Worm (Caenorhabditis elegans): ENCODE measurements around the gene C50F7.9.
A peak's percentile ranks its signal among the peaks of the same experiment; 100 is the strongest.

- TF ChIP-seq mab-5 (tag; optimal IDR thresholded peaks at IDR 0.05): peak; percentile 5
- TF ChIP-seq mep-1 (tag; optimal IDR thresholded peaks at IDR 0.05): no peak
- no peak for TF ChIP-seq ham-2 (GFP tag; optimal IDR thresholded peaks at IDR 0.05)
- peak; percentile 95 for TF ChIP-seq unc-62 (GFP tag; optimal IDR thresholded peaks at IDR 0.05)
- no peak for TF ChIP-seq nhr-12 (tag; optimal IDR thresholded peaks at IDR 0.05)
- TF ChIP-seq sem-2 (GFP tag; optimal IDR thresholded peaks at IDR 0.05): no peak
- no peak for TF ChIP-seq lin-13 (tag; optimal IDR thresholded peaks at IDR 0.05)
- no peak for TF ChIP-seq snpc-4 (tag; optimal IDR thresholded peaks at IDR 0.05)
These were observed 8.3 kb downstream of the C50F7.9 start for ce11 chrIV:7723555-7723954.

Measured in whole organism, mixed stage, embryonic.